Worm (Caenorhabditis elegans) whole organism, young adult: ENCODE measurements around the gene nars-2.

Experiments used
- efl-1 ChIP-seq: fragments of 150-350 bp; optimal IDR thresholded peaks from 2 replicates; lab custom pipeline; 2014; ENCODE audit warnings: missing biosample characterization, missing genetic modification reagents, missing genetic modification characterization
- lin-54 ChIP-seq: fragments of 200-800 bp; sonication (Bioruptor generic); optimal IDR thresholded peaks from 2 replicates; lab custom pipeline; 2018; ENCODE audit warnings: mild to moderate bottlenecking, missing genetic modification characterization, missing compliant biosample characterization
- nhr-90 ChIP-seq: sonication (generic microtip); optimal IDR thresholded peaks from 2 replicates; lab custom pipeline; 2016; ENCODE audit warnings: missing genotype, mild to moderate bottlenecking, missing genetic modification characterization, missing compliant biosample characterization
- rcor-1 ChIP-seq: fragments of 200-800 bp; sonication (Bioruptor generic); IDR thresholded peaks from 2 replicates; pipeline ENCODE4 v1.3.6; 2022; ENCODE audit warnings: missing genetic modification reagents, missing genetic modification characterization, missing compliant biosample characterization
- snpc-1.3 ChIP-seq: sonication (generic microtip); optimal IDR thresholded peaks from 2 replicates; lab custom pipeline; 2017; ENCODE audit warnings: missing genetic modification characterization, mild to moderate bottlenecking, missing compliant biosample characterization, antibody characterized with exemption, moderate library complexity, missing genotype, missing genetic modification reagents; ENCODE audit not compliant: insufficient read depth
- unc-62 ChIP-seq: fragments of 150-350 bp; optimal IDR thresholded peaks from 2 replicates; lab custom pipeline; 2014; ENCODE audit warnings: missing biosample characterization, missing genetic modification reagents, missing genetic modification characterization

- TF ChIP-seq snpc-1.3 (tag; lab: Kevin White, UChicago) (no peak), rcor-1 (GFP tag; lab: Robert Waterston, UW) (no peak), nhr-90 (tag; lab: Kevin White, UChicago) (no peak), unc-62 (GFP tag; lab: Kevin White, UChicago) (no peak), efl-1 (no peak), lin-54 (GFP tag; lab: Kevin White, UChicago) (no peak)
Observed at ce11 chrIII:11443408-11443994, 57.0 kb downstream of the nars-2 start.
